Worm (Caenorhabditis elegans): ENCODE data around the gene C04B4.4.
"Not testable (repeated sequence)": the region's sequence is repeated elsewhere in the genome, so short reads cannot be mapped to it uniquely, and the experiment has no call there.

Gene C04B4.4

DNA sequence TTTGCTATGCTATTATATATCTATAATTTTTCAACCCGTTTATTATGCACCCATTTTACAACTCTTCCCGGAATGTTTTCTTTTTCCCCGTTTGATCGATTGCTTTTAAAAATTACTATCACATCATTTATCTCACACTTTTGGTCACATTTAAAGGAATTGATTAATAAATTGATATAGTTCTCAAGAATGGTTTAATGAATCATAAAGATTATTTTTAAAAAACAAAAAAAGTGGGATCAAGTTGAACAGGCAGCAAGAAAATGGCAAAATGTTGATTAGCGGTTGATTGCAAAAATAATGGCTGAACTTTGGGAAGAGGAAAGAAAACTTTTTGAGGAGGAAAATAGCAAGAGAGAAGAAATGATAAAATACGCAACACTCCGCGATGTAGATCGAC, 9.2 kb downstream of the C04B4.4 start, which contains the start of gene W06D11.5:
Gene W06D11.5, plus strand, starts transcription at position 301 of the 400 bp plus-strand sequence.
- TF ChIP-seq unc-62 (GFP tag; optimal IDR thresholded peaks at IDR 0.05) (no peak), ceh-39 (tag; optimal IDR thresholded peaks at IDR 0.05) (no peak), hlh-1 (tag; optimal IDR thresholded peaks at IDR 0.05) (no peak), pha-4 (tag; optimal IDR thresholded peaks at IDR 0.05) (no peak), lsy-2 (tag; optimal IDR thresholded peaks at IDR 0.05) (no peak)

DNA sequence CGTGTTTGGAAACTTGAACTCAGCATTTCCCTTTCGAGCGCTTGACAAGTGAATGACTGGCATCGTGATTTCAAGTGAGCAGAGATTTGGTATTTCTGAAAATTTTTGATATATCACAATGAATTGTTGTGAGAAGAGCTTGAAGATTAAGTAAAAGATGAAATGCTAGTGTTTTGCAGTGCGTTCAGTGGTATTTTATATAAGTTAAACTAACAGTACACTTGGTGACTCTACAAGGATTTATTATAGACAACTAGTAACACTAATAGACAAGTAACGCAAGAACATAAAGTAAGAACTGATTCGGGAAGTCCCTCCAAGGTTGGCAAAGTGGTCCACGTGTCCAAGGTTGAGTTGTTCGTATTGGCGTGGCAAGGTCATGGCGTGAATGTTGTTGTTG, 12.1 kb downstream of the C04B4.4 start, which contains the start of gene dot-1.3:
Gene dot-1.3, minus strand, starts transcription at position 101 of the 400 bp plus-strand sequence.
- not testable (repeated sequence) for TF ChIP-seq nhr-28, nhr-76, lin-13 (tag; optimal IDR thresholded peaks at IDR 0.05)

DNA sequence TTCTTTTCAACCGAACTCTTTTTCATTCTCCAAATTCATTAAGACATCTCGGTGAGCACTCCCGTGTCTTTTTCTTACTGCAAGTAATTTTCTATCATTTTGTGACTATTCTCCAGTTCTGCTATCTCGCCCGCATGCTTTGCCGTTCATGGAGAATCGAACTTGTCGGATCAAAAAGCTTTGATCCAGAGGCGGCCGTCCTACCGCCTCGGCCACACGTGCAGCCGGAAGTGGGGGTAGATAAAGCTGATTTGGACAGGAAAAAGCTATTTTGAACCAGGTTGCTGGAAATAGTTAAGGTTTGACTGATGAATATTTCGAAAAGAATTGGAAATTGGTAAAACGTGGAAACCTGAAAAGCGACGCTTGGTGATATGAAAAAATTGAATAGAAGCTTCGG, 13.6 kb downstream of the C04B4.4 start:
- TF ChIP-seq flh-1 (GFP tag; optimal IDR thresholded peaks at IDR 0.05) (no peak), sem-2 (GFP tag; optimal IDR thresholded peaks at IDR 0.05) (no peak), elt-1 (tag; optimal IDR thresholded peaks at IDR 0.05; ENCODE audit: borderline replicate concordance, insufficient read depth) (no peak), ceh-39 (tag; optimal IDR thresholded peaks at IDR 0.05) (no peak), unc-120 (tag; optimal IDR thresholded peaks at IDR 0.05; ENCODE audit: poor library complexity, severe bottlenecking) (no peak), ceh-83 (GFP tag; optimal IDR thresholded peaks at IDR 0.05) (no peak), snpc-4 (tag; optimal IDR thresholded peaks at IDR 0.05) (no peak), M03D4.4 (tag; optimal IDR thresholded peaks at IDR 0.05) (no peak), lin-32 (GFP tag; optimal IDR thresholded peaks at IDR 0.05) (no peak), elt-3 (tag; optimal IDR thresholded peaks at IDR 0.05) (no peak), sptf-1 (tag; optimal IDR thresholded peaks at IDR 0.05) (no peak), nhr-2 (tag; optimal IDR thresholded peaks at IDR 0.05) (no peak)

DNA sequence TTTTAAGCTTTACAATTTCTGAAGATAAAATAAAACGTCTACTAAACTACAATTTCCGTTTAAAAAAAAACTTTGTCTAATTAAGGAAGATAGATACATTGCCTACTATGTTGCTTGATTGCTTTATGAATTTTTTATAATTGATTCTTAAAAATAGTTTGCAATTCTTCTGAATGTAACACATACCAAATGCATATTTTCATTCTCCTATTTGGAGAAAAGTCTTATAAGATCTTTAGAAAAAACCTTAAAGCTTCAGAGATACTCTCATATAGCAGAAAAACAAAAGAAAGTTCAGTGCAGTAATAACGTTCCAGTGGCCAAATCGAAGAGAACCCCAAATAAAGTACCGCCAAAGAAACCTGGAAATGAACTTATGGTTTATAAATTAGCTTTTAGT, 15.9 kb downstream of the C04B4.4 start, which contains the start of gene phf-32:
Gene phf-32, plus strand, starts transcription at position 301 of the 400 bp plus-strand sequence.
- TF ChIP-seq sem-2 (GFP tag; optimal IDR thresholded peaks at IDR 0.05) (no peak), sptf-1 (tag; optimal IDR thresholded peaks at IDR 0.05) (no peak), elt-1 (tag; optimal IDR thresholded peaks at IDR 0.05; ENCODE audit: borderline replicate concordance, insufficient read depth) (no peak), nhr-237 (tag; optimal IDR thresholded peaks at IDR 0.05) (no peak), zip-8 (tag; optimal IDR thresholded peaks at IDR 0.05) (no peak), blmp-1 (tag; optimal IDR thresholded peaks at IDR 0.05) (no peak)

DNA sequence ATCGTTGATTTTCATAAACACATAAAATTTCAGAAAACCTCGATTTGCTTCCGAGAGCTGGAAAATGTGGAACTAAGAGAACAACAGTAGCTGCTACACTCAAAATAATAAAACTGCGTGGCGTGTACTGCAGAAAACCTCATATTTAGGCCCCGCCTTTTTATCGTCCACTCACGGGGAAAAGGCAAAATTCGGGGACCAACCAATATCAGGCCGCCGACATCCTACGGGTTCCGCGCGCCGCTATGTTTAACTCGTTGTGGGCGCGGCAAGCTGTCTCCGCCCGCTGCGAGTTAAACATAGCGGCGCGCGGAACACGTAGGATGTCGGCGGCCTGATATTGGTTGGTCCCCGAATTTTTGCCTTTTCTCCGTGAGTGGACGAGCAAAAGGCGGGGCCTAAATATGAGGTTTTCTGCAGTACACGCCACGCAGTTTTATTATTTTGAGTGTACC, 17.4 kb downstream of the C04B4.4 start, which contains the start of gene F17A2.16:
Gene F17A2.16, plus strand, starts transcription at position 405 of the 455 bp plus-strand sequence.
- TF ChIP-seq nhr-2, sptf-1, cnd-1 (tag; optimal IDR thresholded peaks at IDR 0.05): not testable (repeated sequence)

DNA sequence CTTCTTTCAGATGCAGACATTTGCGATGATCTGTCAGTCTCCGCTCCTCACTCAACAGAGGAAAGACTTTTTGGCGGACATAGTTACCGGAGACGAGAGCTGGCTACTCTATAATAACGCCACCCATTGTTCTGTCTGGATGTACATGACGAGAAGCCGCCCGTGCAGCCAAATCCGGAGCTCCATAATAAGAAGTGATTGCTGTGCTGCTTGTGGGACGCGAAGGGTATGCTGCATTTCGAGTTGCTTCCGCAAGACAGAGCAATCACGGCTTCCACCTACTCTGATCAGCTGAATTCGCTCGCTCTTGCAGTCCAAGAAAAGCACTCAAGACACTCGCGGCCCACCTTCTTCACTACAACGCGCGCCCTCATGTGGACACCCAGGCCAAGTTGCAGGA, 23.1 kb downstream of the C04B4.4 start:
- no peak for TF ChIP-seq sptf-1 (tag; optimal IDR thresholded peaks at IDR 0.05)

DNA sequence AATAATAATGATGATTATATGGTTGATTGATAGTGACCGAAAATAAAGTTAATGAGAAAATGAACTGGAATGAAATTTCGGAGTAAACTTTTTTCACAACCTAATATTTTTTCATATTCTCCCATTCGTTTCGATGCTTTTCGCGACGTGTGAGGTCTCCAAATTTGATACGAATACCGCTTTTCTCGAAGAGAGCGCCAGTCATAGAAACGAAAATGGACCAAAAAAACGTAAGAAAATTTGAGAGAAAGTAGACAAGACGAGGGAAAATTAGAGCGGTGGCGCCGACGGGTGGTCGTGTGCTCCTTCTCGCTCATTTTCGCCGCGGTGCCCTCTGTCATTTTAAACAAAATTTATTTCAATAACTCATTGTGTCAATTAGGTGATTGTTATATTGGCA, 23.8 kb downstream of the C04B4.4 start:
- TF ChIP-seq unc-39 (tag; optimal IDR thresholded peaks at IDR 0.05): no peak
- TF ChIP-seq lin-13 (tag; optimal IDR thresholded peaks at IDR 0.05): no peak
- no peak for TF ChIP-seq nhr-28 (tag; optimal IDR thresholded peaks at IDR 0.05)
- TF ChIP-seq nhr-76 (tag; optimal IDR thresholded peaks at IDR 0.05): no peak
- no peak for TF ChIP-seq cnd-1 (tag; optimal IDR thresholded peaks at IDR 0.05)
- TF ChIP-seq mep-1 (tag; optimal IDR thresholded peaks at IDR 0.05): no peak
- no peak for TF ChIP-seq ham-2 (GFP tag; optimal IDR thresholded peaks at IDR 0.05)
- no peak for TF ChIP-seq tbx-8 (GFP tag; optimal IDR thresholded peaks at IDR 0.05)
- no peak for TF ChIP-seq M03D4.4 (tag; optimal IDR thresholded peaks at IDR 0.05)
- no peak for TF ChIP-seq blmp-1 (tag; optimal IDR thresholded peaks at IDR 0.05)
